Worm (Caenorhabditis elegans) whole organism, young adult: ENCODE data around the gene mthf-1.
A peak's percentile ranks its signal among the peaks of the same experiment; 100 is the strongest.

ENCODE experiments used
- B0035.1 ChIP-seq: sonication (generic microtip); optimal IDR thresholded peaks from 2 replicates; lab custom pipeline; 2016; ENCODE audit warnings: missing genetic modification characterization, mild to moderate bottlenecking, missing compliant biosample characterization, missing genotype, missing genetic modification reagents
- B0336.3 ChIP-seq: fragments of 200-800 bp; sonication (Bioruptor generic); IDR thresholded peaks from 2 replicates; pipeline ENCODE4 v1.3.6; 2022; ENCODE audit warnings: missing genetic modification characterization, missing compliant biosample characterization
- F49E8.2 ChIP-seq: sonication (generic microtip); optimal IDR thresholded peaks from 3 replicates; lab custom pipeline; 2017; ENCODE audit warnings: missing genetic modification characterization, mild to moderate bottlenecking, missing compliant biosample characterization, antibody characterized with exemption, moderate library complexity; ENCODE audit not compliant: insufficient read depth
- K12H6.12 ChIP-seq: fragments of 200-800 bp; sonication (Bioruptor generic); optimal IDR thresholded peaks from 2 replicates; lab custom pipeline; 2018; ENCODE audit warnings: mild to moderate bottlenecking, missing genetic modification characterization, missing compliant biosample characterization
- ama-1 ChIP-seq, 3 experiments: fragments of 150-350 bp in 1 of 3; sonication (generic microtip) in 2 of 3; optimal IDR thresholded peaks; 2 replicates each; lab custom pipeline; 2014 to 2018; ENCODE audit warnings: missing biosample characterization in 2 of 3, missing genetic modification characterization in 2 of 3, missing genetic modification reagents in 2 of 3
- ccch-3 ChIP-seq: fragments of 200-800 bp; sonication (Bioruptor generic); optimal IDR thresholded peaks from 2 replicates; lab custom pipeline; 2018; ENCODE audit warnings: mild to moderate bottlenecking, missing genetic modification characterization, missing compliant biosample characterization
- die-1 ChIP-seq: sonication (generic microtip); optimal IDR thresholded peaks from 2 replicates; lab custom pipeline; 2016; ENCODE audit warnings: missing genotype, mild to moderate bottlenecking, missing genetic modification characterization, missing compliant biosample characterization
- dpff-1 ChIP-seq: sonication (generic microtip); optimal IDR thresholded peaks from 2 replicates; lab custom pipeline; 2017; ENCODE audit warnings: mild to moderate bottlenecking, missing genetic modification characterization, missing compliant biosample characterization
- nfya-1 ChIP-seq: sonication (generic microtip); optimal IDR thresholded peaks from 2 replicates; lab custom pipeline; 2017; ENCODE audit warnings: antibody characterized with exemption, missing compliant biosample characterization, missing genetic modification characterization, borderline replicate concordance; ENCODE audit not compliant: insufficient read depth
- nhr-80 ChIP-seq: sonication (generic microtip); optimal IDR thresholded peaks from 2 replicates; lab custom pipeline; 2016; ENCODE audit warnings: missing genetic modification characterization, missing compliant biosample characterization
- somi-1 ChIP-seq: fragments of 200-800 bp; sonication (Bioruptor generic); optimal IDR thresholded peaks from 2 replicates; lab custom pipeline; 2018; ENCODE audit warnings: mild to moderate bottlenecking, missing genetic modification characterization, missing compliant biosample characterization
- unc-62 ChIP-seq: fragments of 150-350 bp; optimal IDR thresholded peaks from 2 replicates; lab custom pipeline; 2014; ENCODE audit warnings: missing biosample characterization, missing genetic modification reagents, missing genetic modification characterization
- xnd-1 ChIP-seq: sonication (generic microtip); optimal IDR thresholded peaks from 2 replicates; lab custom pipeline; 2016; ENCODE audit warnings: missing genotype, missing genetic modification reagents, missing genetic modification characterization, missing compliant biosample characterization

- TF ChIP-seq nfya-1 (no peak), dpff-1 (tag; lab: Kevin White, UChicago) (no peak), B0035.1 (tag; lab: Kevin White, UChicago) (no peak), K12H6.12 (tag; lab: Kevin White, UChicago) (no peak), die-1 (no peak), F49E8.2 (tag; lab: Kevin White, UChicago) (no peak), unc-62 (no peak), B0336.3 (GFP tag; lab: Robert Waterston, UW) (no peak), nhr-80 (peak; percentile 55), ccch-3 (GFP tag; lab: Kevin White, UChicago) (no peak), xnd-1 (tag; lab: Kevin White, UChicago) (peak; percentile 92), ama-1 (optimal IDR thresholded peaks at IDR 0.05; lab: Kevin White, UChicago) (no peak), ama-1 (GFP tag; optimal IDR thresholded peaks at IDR 0.05; lab: Kevin White, UChicago) (no peak), somi-1 (no peak)
These were observed 19.1 kb downstream of the mthf-1 start, which contains the start of gene B0228.7 for ce11 chrII:7758397-7759135.
